Fruit fly (Drosophila melanogaster) whole organism, embryonic: ENCODE measurements around the gene CG34296.

ENCODE experiments used
- CG10274 ChIP-seq: fragments of 200-800 bp; sonication (Bioruptor generic); optimal IDR thresholded peaks from 3 replicates; lab custom pipeline; 2017; ENCODE audit warnings: missing biosample characterization, mild to moderate bottlenecking, missing genetic modification characterization
- CG10321 ChIP-seq: fragments of 200-800 bp; sonication (Bioruptor generic); IDR thresholded peaks from 2 replicates; pipeline ENCODE4 v1.3.6; 2022; ENCODE audit warnings: missing biosample characterization, missing genetic modification characterization
- CG10366 ChIP-seq: fragments of 200-800 bp; sonication (Bioruptor generic); IDR thresholded peaks from 2 replicates; pipeline ENCODE4 v1.3.6; 2022; ENCODE audit warnings: missing biosample characterization, missing genetic modification characterization
- CG11456 ChIP-seq: fragments of 200-800 bp; sonication (Bioruptor generic); IDR thresholded peaks from 3 replicates; pipeline ENCODE4 v1.3.6; 2022; ENCODE audit warnings: missing biosample characterization, missing genetic modification characterization
- CG11696 ChIP-seq: fragments of 200-800 bp; sonication (Bioruptor generic); IDR thresholded peaks from 2 replicates; pipeline ENCODE4 v1.3.6; 2022; ENCODE audit warnings: missing biosample characterization, missing genetic modification characterization
- CG13296 ChIP-seq: fragments of 200-800 bp; sonication (Bioruptor generic); optimal IDR thresholded peaks from 3 replicates; lab custom pipeline; 2018; ENCODE audit warnings: missing biosample characterization, mild to moderate bottlenecking, missing genetic modification characterization
- CG14050 ChIP-seq: fragments of 200-800 bp; sonication (Bioruptor generic); IDR thresholded peaks from 3 replicates; pipeline ENCODE4 v1.3.6; 2022; ENCODE audit warnings: missing biosample characterization, missing genetic modification characterization
- CG16813 ChIP-seq: fragments of 200-800 bp; sonication (Bioruptor generic); IDR thresholded peaks from 3 replicates; pipeline ENCODE4 v1.3.6; 2022; ENCODE audit warnings: missing biosample characterization, missing genetic modification characterization; ENCODE audit not compliant: partially characterized antibody
- CG17385 ChIP-seq: fragments of 200-800 bp; sonication (Bioruptor generic); optimal IDR thresholded peaks from 3 replicates; lab custom pipeline; 2018; ENCODE audit warnings: missing biosample characterization, mild to moderate bottlenecking, missing genetic modification characterization
- CG2116 ChIP-seq: fragments of 200-800 bp; sonication (Bioruptor generic); optimal IDR thresholded peaks from 3 replicates; lab custom pipeline; 2018; ENCODE audit warnings: missing biosample characterization, mild to moderate bottlenecking, missing genetic modification characterization
- CG34224 ChIP-seq: fragments of 200-800 bp; sonication (Bioruptor generic); IDR thresholded peaks from 3 replicates; pipeline ENCODE4 v1.3.6; 2022; ENCODE audit warnings: missing biosample characterization, missing genetic modification characterization; ENCODE audit not compliant: partially characterized antibody
- CG34376 ChIP-seq: fragments of 200-800 bp; sonication (Bioruptor generic); optimal IDR thresholded peaks from 2 replicates; lab custom pipeline; 2018; ENCODE audit warnings: missing biosample characterization, mild to moderate bottlenecking, missing genetic modification characterization
- CG6791 ChIP-seq: fragments of 200-800 bp; sonication (Bioruptor generic); IDR thresholded peaks from 3 replicates; pipeline ENCODE4 v1.3.6; 2022; ENCODE audit warnings: missing biosample characterization, missing genetic modification characterization; ENCODE audit not compliant: partially characterized antibody
- CG9437 ChIP-seq: fragments of 200-800 bp; sonication (Bioruptor generic); optimal IDR thresholded peaks from 2 replicates; lab custom pipeline; 2018; ENCODE audit warnings: missing biosample characterization, mild to moderate bottlenecking, missing genetic modification characterization
- CG9609 ChIP-seq: fragments of 200-800 bp; sonication (Bioruptor generic); optimal IDR thresholded peaks from 3 replicates; lab custom pipeline; 2016; ENCODE audit warnings: missing biosample characterization, missing genetic modification characterization
- CG9932 ChIP-seq: fragments of 200-800 bp; sonication (Bioruptor generic); IDR thresholded peaks from 2 replicates; pipeline ENCODE4 v1.3.6; 2022; ENCODE audit warnings: missing biosample characterization, missing genetic modification characterization
- Chrac-16 ChIP-seq: fragments of 200-800 bp; sonication (Bioruptor generic); optimal IDR thresholded peaks from 3 replicates; lab custom pipeline; 2016; ENCODE audit warnings: missing biosample characterization, missing genetic modification characterization
- CoRest ChIP-seq: fragments of 200-800 bp; sonication (Bioruptor generic); optimal IDR thresholded peaks from 3 replicates; lab custom pipeline; 2018; ENCODE audit warnings: missing biosample characterization, mild to moderate bottlenecking, missing genetic modification characterization, moderate library complexity
- Dp ChIP-seq: fragments of 200-800 bp; sonication (Bioruptor generic); optimal IDR thresholded peaks from 2 replicates; lab custom pipeline; 2018; ENCODE audit warnings: missing biosample characterization, mild to moderate bottlenecking, missing genetic modification characterization, moderate library complexity
- Dref ChIP-seq: fragments of 200-800 bp; sonication (Bioruptor generic); IDR thresholded peaks from 2 replicates; pipeline ENCODE4 v1.3.6; 2022; ENCODE audit warnings: missing biosample characterization, missing genetic modification characterization
- HmgD ChIP-seq: fragments of 200-800 bp; sonication (Bioruptor generic); optimal IDR thresholded peaks from 3 replicates; lab custom pipeline; 2016; ENCODE audit warnings: missing biosample characterization, missing genetic modification characterization
- Hr51 ChIP-seq, 2 experiments: fragments of 200-800 bp; sonication (Bioruptor generic); optimal IDR thresholded peaks; 2 replicates in 1 of 2; 3 replicates in 1 of 2; lab custom pipeline; 2016 to 2018; ENCODE audit warnings: missing biosample characterization in 2 of 2, missing genetic modification characterization in 2 of 2, mild to moderate bottlenecking in 1 of 2, moderate library complexity in 1 of 2
- Jarid2 ChIP-seq: fragments of 200-800 bp; sonication (Bioruptor generic); optimal IDR thresholded peaks from 3 replicates; lab custom pipeline; 2017; ENCODE audit warnings: mild to moderate bottlenecking, missing biosample characterization, missing genetic modification reagents, missing genetic modification characterization
- Med ChIP-seq: fragments of 200-800 bp; sonication (Bioruptor generic); peaks from one replicate; lab custom pipeline; 2016; ENCODE audit warnings: missing biosample characterization, missing genetic modification characterization, mild to moderate bottlenecking, inconsistent platforms, moderate library complexity
- Myb ChIP-seq: fragments of 200-800 bp; sonication (Bioruptor generic); optimal IDR thresholded peaks from 2 replicates; lab custom pipeline; 2016; ENCODE audit warnings: missing biosample characterization, missing genetic modification characterization
- NFAT ChIP-seq: fragments of 200-800 bp; sonication (Bioruptor generic); IDR thresholded peaks from 2 replicates; pipeline ENCODE4 v1.3.6; 2022; ENCODE audit warnings: missing biosample characterization, missing genetic modification characterization
- Nf-YC ChIP-seq: fragments of 200-800 bp; optimal IDR thresholded peaks from 3 replicates; lab custom pipeline; 2019; ENCODE audit warnings: missing biosample characterization, mild to moderate bottlenecking, missing genetic modification characterization, moderate library complexity
- Oaz ChIP-seq: fragments of 200-800 bp; sonication (Bioruptor generic); IDR thresholded peaks from 2 replicates; pipeline ENCODE4 v1.3.6; 2022; ENCODE audit warnings: missing biosample characterization, missing genetic modification characterization
- Optix ChIP-seq: fragments of 200-800 bp; sonication (Bioruptor generic); IDR thresholded peaks from 3 replicates; pipeline ENCODE4 v1.3.6; 2022; ENCODE audit warnings: missing biosample characterization, missing genetic modification characterization
- Sin3A ChIP-seq: fragments of >200 bp; optimal IDR thresholded peaks from 2 replicates; lab custom pipeline; 2018
- Trl ChIP-seq, 3 experiments: fragments of >200 bp in 2 of 3; fragments of 200-800 bp in 1 of 3; sonication (Bioruptor generic) in 1 of 3; optimal IDR thresholded peaks; 2 replicates in 1 of 3; 3 replicates in 2 of 3; lab custom pipeline; 2016 to 2017; ENCODE audit warnings: missing biosample characterization in 1 of 3, missing genetic modification characterization in 1 of 3
- Xrp1 ChIP-seq: fragments of 200-800 bp; sonication (Bioruptor generic); IDR thresholded peaks from 2 replicates; pipeline ENCODE4 v1.3.6; 2022; ENCODE audit warnings: missing biosample characterization, missing genetic modification characterization
- al ChIP-seq: fragments of 200-800 bp; sonication (Bioruptor generic); IDR thresholded peaks from 2 replicates; pipeline ENCODE4 v1.3.6; 2022; ENCODE audit warnings: missing biosample characterization, missing genetic modification characterization
- ap ChIP-seq: fragments of 200-800 bp; sonication (Bioruptor generic); IDR thresholded peaks from 2 replicates; pipeline ENCODE4 v1.3.6; 2022; ENCODE audit warnings: missing biosample characterization, missing genetic modification characterization
- ara ChIP-seq: fragments of 200-800 bp; sonication (Bioruptor generic); IDR thresholded peaks from 2 replicates; pipeline ENCODE4 v1.3.6; 2022; ENCODE audit warnings: missing biosample characterization, missing genetic modification characterization
- cas ChIP-seq: fragments of 200-800 bp; sonication (Bioruptor generic); IDR thresholded peaks from 2 replicates; pipeline ENCODE4 v1.3.6; 2022; ENCODE audit warnings: missing biosample characterization, missing genetic modification characterization
- cg ChIP-seq: fragments of 200-800 bp; sonication (Bioruptor generic); optimal IDR thresholded peaks from 3 replicates; lab custom pipeline; 2019; ENCODE audit warnings: missing biosample characterization, mild to moderate bottlenecking, missing genetic modification characterization, moderate library complexity
- chinmo ChIP-seq: fragments of 200-800 bp; sonication (Bioruptor generic); IDR thresholded peaks from 4 replicates; pipeline ENCODE4 v1.3.6; 2022; ENCODE audit warnings: missing biosample characterization, missing genetic modification characterization; ENCODE audit not compliant: partially characterized antibody
- eyg ChIP-seq: fragments of 200-800 bp; sonication (Bioruptor generic); optimal IDR thresholded peaks from 3 replicates; lab custom pipeline; 2016; ENCODE audit warnings: missing biosample characterization, missing genetic modification characterization
- gfzf ChIP-seq: fragments of 200-800 bp; sonication (Bioruptor generic); optimal IDR thresholded peaks from 2 replicates; lab custom pipeline; 2016; ENCODE audit warnings: missing biosample characterization, mild to moderate bottlenecking, missing genetic modification characterization, moderate library complexity
- lmd ChIP-seq: fragments of 200-800 bp; sonication (Bioruptor generic); IDR thresholded peaks from 2 replicates; pipeline ENCODE4 v1.3.6; 2022; ENCODE audit warnings: missing biosample characterization, missing genetic modification characterization
- nau ChIP-seq: fragments of 200-800 bp; sonication (Bioruptor generic); optimal IDR thresholded peaks from 3 replicates; lab custom pipeline; 2017; ENCODE audit warnings: missing biosample characterization, mild to moderate bottlenecking, missing genetic modification characterization, missing genetic modification reagents
- nmo ChIP-seq: fragments of 200-800 bp; sonication (Bioruptor generic); optimal IDR thresholded peaks from 2 replicates; lab custom pipeline; 2018; ENCODE audit warnings: missing biosample characterization, mild to moderate bottlenecking, missing genetic modification characterization, moderate library complexity
- pita ChIP-seq: fragments of 200-800 bp; sonication (Bioruptor generic); optimal IDR thresholded peaks from 2 replicates; lab custom pipeline; 2017; ENCODE audit warnings: missing biosample characterization, mild to moderate bottlenecking, missing genetic modification characterization
- row ChIP-seq: fragments of 200-800 bp; sonication (Bioruptor generic); IDR thresholded peaks from 3 replicates; pipeline ENCODE4 v1.3.6; 2022; ENCODE audit warnings: missing biosample characterization, missing genetic modification characterization
- sens ChIP-seq: fragments of 200-800 bp; sonication (Bioruptor generic); peaks from one replicate; lab custom pipeline; 2016; ENCODE audit warnings: missing biosample characterization, missing genetic modification characterization
- sqz ChIP-seq: fragments of 200-800 bp; sonication (Bioruptor generic); optimal IDR thresholded peaks from 3 replicates; lab custom pipeline; 2018; ENCODE audit warnings: missing biosample characterization, mild to moderate bottlenecking, missing genetic modification characterization
- trem ChIP-seq: fragments of 200-800 bp; optimal IDR thresholded peaks from 3 replicates; lab custom pipeline; 2019; ENCODE audit warnings: missing biosample characterization, mild to moderate bottlenecking, missing genetic modification characterization, moderate library complexity
- unpg ChIP-seq: fragments of 200-800 bp; sonication (Bioruptor generic); optimal IDR thresholded peaks from 3 replicates; lab custom pipeline; 2018; ENCODE audit warnings: missing biosample characterization, mild to moderate bottlenecking, missing genetic modification characterization, moderate library complexity
- vvl ChIP-seq: fragments of 200-800 bp; sonication (Bioruptor generic); IDR thresholded peaks from 2 replicates; pipeline ENCODE4 v1.3.6; 2022; ENCODE audit warnings: missing biosample characterization, missing genetic modification characterization

The CG34296 gene

dm6 chr3R:29725577-29726240 lies 3.4 kb downstream of the CG34296 start, which contains the start of gene Kul (continued):
- TF ChIP-seq ara, result 0 out of 2 replicates have a peak, but pooled peaks have one; percentile 16
- TF ChIP-seq trem (tag; lab: Kevin White, UChicago), result peak; percentile 27
- TF ChIP-seq unpg (GFP tag; lab: Kevin White, UChicago), result no peak
- TF ChIP-seq CG14050 (GFP tag; lab: Robert Waterston, UW), result no peak
- TF ChIP-seq CG16813, result peak; percentile 50; the same call in 2 of the 3 replicates
- peak; percentile 50 for TF ChIP-seq pita (GFP tag; lab: Kevin White, UChicago)
- TF ChIP-seq row, result peak; percentile 56; the same call in 2 of the 3 replicates
- TF ChIP-seq CG9932 (GFP tag; lab: Robert Waterston, UW), result peak; percentile 29; the same call in 1 of the 2 replicates
- 0 out of 3 replicates have a peak, but pooled peaks have one; percentile 51 for TF ChIP-seq CG11456
- no peak for TF ChIP-seq cas (GFP tag; lab: Robert Waterston, UW)
- peak; percentile 23; the same call in 1 of the 2 replicates for TF ChIP-seq CG10366 (GFP tag; lab: Robert Waterston, UW)
- no peak for TF ChIP-seq Optix
- peak; percentile 50 for TF ChIP-seq HmgD (GFP tag; lab: Kevin White, UChicago)
- peak; percentile 4 for TF ChIP-seq Jarid2
- peak; percentile 84 for TF ChIP-seq Med (GFP tag; lab: Kevin White, UChicago)
- 0 out of 2 replicates have a peak, but pooled peaks have one; percentile 16 for TF ChIP-seq CG10321 (GFP tag; lab: Robert Waterston, UW)
- TF ChIP-seq Dp (GFP tag; lab: Kevin White, UChicago), result peak; percentile 8
- TF ChIP-seq Sin3A (lab: Kevin White, UChicago), result peak; percentile 52
- TF ChIP-seq al (GFP tag; lab: Robert Waterston, UW), result no peak
- peak; percentile 47; the same call in 1 of the 3 replicates for TF ChIP-seq CG34224
- peak; percentile 20 for TF ChIP-seq CG9609
- peak; percentile 42 for TF ChIP-seq CoRest (tag; lab: Kevin White, UChicago)
- peak; percentile 61; the same call in 1 of the 3 replicates for TF ChIP-seq CG6791 (GFP tag; lab: Robert Waterston, UW)
- 0 out of 2 replicates have a peak, but pooled peaks have one; percentile 15 for TF ChIP-seq ap (GFP tag; lab: Robert Waterston, UW)
- TF ChIP-seq vvl (GFP tag; lab: Robert Waterston, UW), result 0 out of 2 replicates have a peak, but pooled peaks have one; percentile 33
- peak; percentile 87 for TF ChIP-seq gfzf (GFP tag; lab: Kevin White, UChicago)
- peak; percentile 88 for TF ChIP-seq Myb (GFP tag; lab: Kevin White, UChicago)
- peak; percentile 23; the same call in 1 of the 2 replicates for TF ChIP-seq NFAT (GFP tag; lab: Robert Waterston, UW)
- TF ChIP-seq Dref (GFP tag; lab: Robert Waterston, UW), result peak; percentile 45
- no peak for TF ChIP-seq CG13296
- TF ChIP-seq Oaz (GFP tag; lab: Robert Waterston, UW), result no peak
- TF ChIP-seq nmo (GFP tag; lab: Kevin White, UChicago), result peak; percentile 20
- TF ChIP-seq sens (GFP tag; lab: Kevin White, UChicago), result no peak
- TF ChIP-seq CG2116 (GFP tag; lab: Kevin White, UChicago), result peak; percentile 49
- TF ChIP-seq Chrac-16 (GFP tag; lab: Kevin White, UChicago), result peak; percentile 1
- TF ChIP-seq Hr51 (GFP tag; optimal IDR thresholded peaks at IDR 0.05; lab: Kevin White, UChicago), result peak in 1 of 2 experiments; percentile 8

dm6 chr3R:29726277-29726676 lies 3.9 kb downstream of the CG34296 start:
- TF ChIP-seq sqz (GFP tag; lab: Kevin White, UChicago), result no peak
- no peak for TF ChIP-seq CG9437
- TF ChIP-seq lmd (GFP tag; lab: Robert Waterston, UW), result no peak
- TF ChIP-seq CG11696 (GFP tag; lab: Robert Waterston, UW), result no peak
- TF ChIP-seq Chrac-16 (GFP tag; lab: Kevin White, UChicago), result no peak
- TF ChIP-seq Xrp1 (GFP tag; lab: Robert Waterston, UW), result no peak
- no peak for TF ChIP-seq CG10274 (GFP tag; lab: Kevin White, UChicago)
- peak; percentile 67 for TF ChIP-seq cg (GFP tag; lab: Kevin White, UChicago)
- TF ChIP-seq CG17385 (GFP tag; lab: Kevin White, UChicago), result peak; percentile 76
- TF ChIP-seq chinmo, result 0 out of 4 replicates have a peak, but pooled peaks have one; percentile 52
- TF ChIP-seq sens (GFP tag; lab: Kevin White, UChicago), result peak; percentile 26
- no peak for TF ChIP-seq eyg
- peak; percentile 33 to 53 for TF ChIP-seq Trl (optimal IDR thresholded peaks at IDR 0.05; lab: Kevin White, UChicago)
- no peak for TF ChIP-seq Trl (GFP tag; optimal IDR thresholded peaks at IDR 0.05; lab: Kevin White, UChicago)
- peak; percentile 75 for TF ChIP-seq Nf-YC (tag; lab: Kevin White, UChicago)
- TF ChIP-seq nau (GFP tag; lab: Kevin White, UChicago), result no peak
- no peak for TF ChIP-seq CG34376 (GFP tag; lab: Kevin White, UChicago)
